Worm (Caenorhabditis elegans): ENCODE measurements around the gene fbxb-21.

Gene fbxb-21

DNA sequence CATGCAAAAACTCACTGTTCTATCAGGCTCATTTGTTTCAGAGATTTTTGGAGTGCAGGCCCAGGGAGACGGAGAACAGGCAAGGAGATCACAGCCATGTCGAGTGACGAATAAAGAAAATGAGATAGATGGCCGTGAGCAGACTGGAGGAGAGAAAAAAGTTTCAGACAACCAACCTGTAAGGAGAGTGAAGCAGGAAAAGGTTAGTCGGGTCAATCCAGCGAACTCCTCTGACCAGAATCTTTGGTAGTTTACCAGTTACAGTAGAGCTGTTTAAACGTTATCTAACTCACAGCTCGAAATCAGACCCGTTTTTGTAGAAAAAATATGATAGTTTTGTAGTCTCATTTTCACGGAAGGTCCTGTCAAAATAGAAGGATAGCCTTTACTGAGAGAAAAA lies at the start of gene fbxb-21:
fbxb-21 (minus strand) TSS at position 101 of the 400 bp plus-strand sequence.
- TF ChIP-seq nhr-6 (tag; optimal IDR thresholded peaks at IDR 0.05), result no peak
- no peak for TF ChIP-seq mxl-2 (GFP tag; conservative IDR thresholded peaks at IDR 0.05)
- TF ChIP-seq zip-11 (GFP tag; IDR thresholded peaks at IDR 0.05), result no peak
- TF ChIP-seq ama-1 (optimal IDR thresholded peaks at IDR 0.05), result no peak
- no peak for TF ChIP-seq D1046.2 (GFP tag; IDR thresholded peaks at IDR 0.05)
- no peak for TF ChIP-seq ztf-7 (tag; optimal IDR thresholded peaks at IDR 0.05)
- no peak for TF ChIP-seq arid-1 (GFP tag; conservative IDR thresholded peaks at IDR 0.05)
- TF ChIP-seq nhr-28 (tag; optimal IDR thresholded peaks at IDR 0.05), result no peak
- TF ChIP-seq ceh-20 (GFP tag; IDR thresholded peaks at IDR 0.05), result no peak
- TF ChIP-seq snpc-1.2 (GFP tag; IDR thresholded peaks at IDR 0.05), result no peak
- TF ChIP-seq dmd-8 (GFP tag; IDR thresholded peaks at IDR 0.05), result no peak
- TF ChIP-seq hmg-1.1 (GFP tag; IDR thresholded peaks at IDR 0.05), result no peak
- no peak for TF ChIP-seq ceh-82 (tag; optimal IDR thresholded peaks at IDR 0.05)
- no peak for TF ChIP-seq ceh-62 (tag; optimal IDR thresholded peaks at IDR 0.05)
- no peak for TF ChIP-seq aha-1 (tag)
- TF ChIP-seq nhr-25 (tag; optimal IDR thresholded peaks at IDR 0.05; ENCODE audit: borderline replicate concordance, insufficient read depth), result no peak

- TF ChIP-seq lin-13 (GFP tag; optimal IDR thresholded peaks at IDR 0.05), result no peak
- no peak for TF ChIP-seq sdz-12 (GFP tag; optimal IDR thresholded peaks at IDR 0.05)
- TF ChIP-seq daf-16 (GFP tag; optimal IDR thresholded peaks at IDR 0.05), result no peak
- no peak for TF ChIP-seq daf-16 (tag; optimal IDR thresholded peaks at IDR 0.05)
- no peak for TF ChIP-seq madf-5 (GFP tag; IDR thresholded peaks at IDR 0.05)
- TF ChIP-seq lin-1 (GFP tag; IDR thresholded peaks at IDR 0.05), result no peak
- TF ChIP-seq aha-1 (tag), result no peak
- no peak for TF ChIP-seq nhr-76 (tag; optimal IDR thresholded peaks at IDR 0.05)
- TF ChIP-seq vab-7 (GFP tag; IDR thresholded peaks at IDR 0.05), result no peak
- TF ChIP-seq skn-1 (tag; optimal IDR thresholded peaks at IDR 0.05), result no peak
- TF ChIP-seq spr-3 (GFP tag; optimal IDR thresholded peaks at IDR 0.05), result no peak
- no peak for TF ChIP-seq dmd-6 (GFP tag; IDR thresholded peaks at IDR 0.05)
- no peak for TF ChIP-seq mxl-3 (GFP tag; optimal IDR thresholded peaks at IDR 0.05)
- TF ChIP-seq zfp-3 (GFP tag; conservative IDR thresholded peaks at IDR 0.05), result no peak
- TF ChIP-seq dpl-1 (GFP tag; optimal IDR thresholded peaks at IDR 0.05), result no peak
- TF ChIP-seq egl-27 (tag; optimal IDR thresholded peaks at IDR 0.05), result no peak
- TF ChIP-seq lin-38 (GFP tag; IDR thresholded peaks at IDR 0.05), result no peak
These were observed 47.2 kb upstream of the fbxb-21 start, which contains the start of gene F58E1.13 for ce11 chrII:1695861-1696260. TSS of gene F58E1.13 (minus strand) at chrII:1695872.

DNA sequence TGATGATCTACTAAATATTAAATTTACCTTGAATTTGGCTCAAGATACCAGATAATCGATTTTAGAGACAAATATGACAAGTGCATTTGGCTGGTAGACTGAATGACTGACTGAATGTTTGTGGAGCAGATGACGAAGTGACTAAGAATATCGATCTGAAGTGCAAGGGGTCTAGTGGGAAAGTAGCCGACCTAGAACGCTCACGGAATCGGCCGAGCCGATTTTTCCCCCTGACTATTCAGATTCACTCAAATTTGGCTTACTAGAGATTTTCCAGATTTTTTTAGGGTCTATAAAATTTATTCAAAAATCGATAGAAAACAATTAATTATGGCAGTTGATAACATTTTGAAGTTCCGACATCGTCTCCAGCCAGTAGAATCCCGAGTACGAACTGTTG lies 45.9 kb upstream of the fbxb-21 start, which contains the start of gene fbxc-26:
fbxc-26 (minus strand) TSS at position 101 of the 400 bp plus-strand sequence.
- TF ChIP-seq cey-2 (tag; optimal IDR thresholded peaks at IDR 0.05; ENCODE audit: borderline replicate concordance, insufficient read depth) (no peak), mep-1 (tag; optimal IDR thresholded peaks at IDR 0.05) (no peak), F49E8.2 (tag; optimal IDR thresholded peaks at IDR 0.05; ENCODE audit: borderline replicate concordance) (no peak), skn-1 (tag; optimal IDR thresholded peaks at IDR 0.05) (no peak), dmd-9 (GFP tag; IDR thresholded peaks at IDR 0.05) (no peak), lin-29 (GFP tag; IDR thresholded peaks at IDR 0.05) (no peak), jun-1 (tag; optimal IDR thresholded peaks at IDR 0.05) (no peak), nhr-41 (GFP tag; IDR thresholded peaks at IDR 0.05) (no peak), fkh-10 (GFP tag; optimal IDR thresholded peaks at IDR 0.05) (no peak), sdz-12 (GFP tag; optimal IDR thresholded peaks at IDR 0.05) (no peak), ceh-82 (tag; optimal IDR thresholded peaks at IDR 0.05) (no peak), hlh-11 (tag; optimal IDR thresholded peaks at IDR 0.05) (no peak)

Data from whole organism, L4 larva.